Fruit fly (Drosophila melanogaster): ENCODE measurements around the gene CG12084.

Gene CG12084

dm6 chr3L:1515820-1516540, 19.5 kb upstream of the CG12084 start (continued):
- TF ChIP-seq Lhr (GFP tag; optimal IDR thresholded peaks at IDR 0.05) (peak; percentile 58), gsb (GFP tag; IDR thresholded peaks at IDR 0.05) (no peak), Hey (tag; optimal IDR thresholded peaks at IDR 0.05) (no peak), fd3F (GFP tag; optimal IDR thresholded peaks at IDR 0.05) (peak; percentile 17), Hmr (GFP tag; optimal IDR thresholded peaks at IDR 0.05) (peak; percentile 50), zen (tag; optimal IDR thresholded peaks at IDR 0.05) (peak; percentile 16), CG4707 (GFP tag; optimal IDR thresholded peaks at IDR 0.05) (peak; percentile 34), CG10654 (GFP tag; optimal IDR thresholded peaks at IDR 0.05) (peak; percentile 49), Taf1 (GFP tag; IDR thresholded peaks at IDR 0.05) (no peak), CG12155 (GFP tag; optimal IDR thresholded peaks at IDR 0.05) (peak; percentile 64), CG10543 (GFP tag; optimal IDR thresholded peaks at IDR 0.05) (peak; percentile 65), maf-S (GFP tag; optimal IDR thresholded peaks at IDR 0.05) (peak; percentile 31), dpn (GFP tag; optimal IDR thresholded peaks at IDR 0.05) (peak; percentile 60 to 77), da (GFP tag; optimal IDR thresholded peaks at IDR 0.05) (no peak), CG12659 (GFP tag; optimal IDR thresholded peaks at IDR 0.05) (peak; percentile 23), CG4360 (GFP tag; IDR thresholded peaks at IDR 0.05) (peak; percentile 67; the same call in 1 of the 2 replicates), HHEX (GFP tag; optimal IDR thresholded peaks at IDR 0.05) (peak; percentile 53), mam (GFP tag; optimal IDR thresholded peaks at IDR 0.05) (peak; percentile 59), CG34376 (GFP tag; optimal IDR thresholded peaks at IDR 0.05) (no peak), CrebB (tag; optimal IDR thresholded peaks at IDR 0.05) (peak; percentile 3), NC2β (GFP tag; optimal IDR thresholded peaks at IDR 0.05) (peak; percentile 69), lbe (GFP tag; optimal IDR thresholded peaks at IDR 0.05) (no peak), sima (GFP tag; optimal IDR thresholded peaks at IDR 0.05) (no peak), Stat92E (GFP tag; optimal IDR thresholded peaks at IDR 0.05) (peak in 1 of 3 experiments; percentile 30), Gsc (GFP tag; IDR thresholded peaks at IDR 0.05) (peak; percentile 34; the same call in 1 of the 2 replicates), CG7928 (GFP tag; optimal IDR thresholded peaks at IDR 0.05) (no peak), fd102C (GFP tag; optimal IDR thresholded peaks at IDR 0.05) (no peak), CG3838 (GFP tag; optimal IDR thresholded peaks at IDR 0.05) (peak; percentile 10), her (GFP tag; optimal IDR thresholded peaks at IDR 0.05) (peak; percentile 30), CG15011 (GFP tag; optimal IDR thresholded peaks at IDR 0.05) (peak; percentile 11), CG7357 (GFP tag; IDR thresholded peaks at IDR 0.05) (peak; percentile 41; the same call in 1 of the 3 replicates), CG1603 (tag; optimal IDR thresholded peaks at IDR 0.05) (peak; percentile 70), kni (GFP tag; optimal IDR thresholded peaks at IDR 0.05) (peak; percentile 84), bcd (GFP tag; optimal IDR thresholded peaks at IDR 0.05) (peak; percentile 60), CG7745 (tag; optimal IDR thresholded peaks at IDR 0.05) (no peak), stwl (tag; optimal IDR thresholded peaks at IDR 0.05) (no peak), ssp (GFP tag; IDR thresholded peaks at IDR 0.05) (peak; percentile 41; the same call in 1 of the 2 replicates), Neu2 (GFP tag; optimal IDR thresholded peaks at IDR 0.05; ENCODE audit: borderline replicate concordance) (no peak), CG33557 (GFP tag; optimal IDR thresholded peaks at IDR 0.05) (peak; percentile 79), CG14014 (GFP tag; IDR thresholded peaks at IDR 0.05) (peak; percentile 49; the same call in 1 of the 2 replicates), CG13624 (GFP tag; optimal IDR thresholded peaks at IDR 0.05) (peak; percentile 54), oc (tag; optimal IDR thresholded peaks at IDR 0.05) (peak; percentile 77), pzg (GFP tag; optimal IDR thresholded peaks at IDR 0.05) (no peak), dan (GFP tag; IDR thresholded peaks at IDR 0.05) (no peak), CG7372 (GFP tag; IDR thresholded peaks at IDR 0.05) (0 out of 2 replicates have a peak, but pooled peaks have one; percentile 16), Rx (GFP tag; IDR thresholded peaks at IDR 0.05) (peak; percentile 39; the same call in 1 of the 2 replicates), odd (GFP tag; optimal IDR thresholded peaks at IDR 0.05) (peak; percentile 62), B-H1 (GFP tag; IDR thresholded peaks at IDR 0.05) (peak; percentile 35; the same call in 2 of the 3 replicates)
